Worm (Caenorhabditis elegans) whole organism, midembryonic: ENCODE data around the gene ebax-1.

Experiments used
- T22C8.4 ChIP-seq: fragments of 200-800 bp; sonication (Bioruptor generic); IDR thresholded peaks from 2 replicates; pipeline ENCODE4 v1.3.6; 2022; ENCODE audit warnings: missing genetic modification characterization, missing compliant biosample characterization
- cog-1 ChIP-seq: sonication (generic microtip); optimal IDR thresholded peaks from 2 replicates; lab custom pipeline; 2016; ENCODE audit warnings: missing genetic modification characterization, missing compliant biosample characterization
- flt-1 ChIP-seq: fragments of 200-800 bp; sonication (Bioruptor generic); IDR thresholded peaks from 2 replicates; pipeline ENCODE4 v1.3.6; 2022; ENCODE audit warnings: missing genetic modification characterization, missing compliant biosample characterization
- med-1 ChIP-seq: sonication (generic microtip); optimal IDR thresholded peaks from 2 replicates; lab custom pipeline; 2017; ENCODE audit warnings: missing genetic modification characterization, mild to moderate bottlenecking, missing compliant biosample characterization, antibody characterized with exemption, missing genetic modification reagents; ENCODE audit not compliant: insufficient read depth
- ref-1 ChIP-seq: fragments of 200-800 bp; sonication (Bioruptor generic); conservative IDR thresholded peaks from 2 replicates; pipeline ENCODE4 v1.3.6; 2022; ENCODE audit warnings: missing genetic modification reagents, missing genetic modification characterization, missing compliant biosample characterization
- tab-1 ChIP-seq: fragments of 200-800 bp; sonication (Bioruptor generic); IDR thresholded peaks from 2 replicates; pipeline ENCODE4 v1.3.6; 2022; ENCODE audit warnings: missing genetic modification characterization, missing compliant biosample characterization

DNA sequence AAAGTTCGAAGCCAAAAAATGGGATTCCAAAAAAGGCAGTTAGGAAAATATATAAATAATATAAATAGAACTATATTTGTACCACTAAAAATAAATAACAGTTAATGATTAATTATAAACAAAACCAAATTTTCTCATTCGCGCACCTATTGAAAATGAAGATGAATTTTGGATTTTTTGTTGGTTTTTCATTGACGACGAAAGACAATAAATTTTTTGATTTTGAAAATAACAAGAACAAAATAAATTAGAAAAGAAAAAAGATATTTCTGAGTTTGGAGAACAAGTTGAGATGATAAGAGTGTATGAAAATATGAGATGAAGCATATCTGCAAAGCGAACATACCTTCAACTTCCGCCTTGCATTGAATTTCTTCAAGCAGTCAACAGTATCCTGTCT lies 50.5 kb downstream of the ebax-1 start:
- TF ChIP-seq med-1 (GFP tag; lab: Kevin White, UChicago) (no peak), tab-1 (GFP tag; lab: Robert Waterston, UW) (no peak), flt-1 (GFP tag; lab: Robert Waterston, UW) (no peak), ref-1 (GFP tag; lab: Robert Waterston, UW) (no peak), T22C8.4 (GFP tag; lab: Robert Waterston, UW) (no peak), cog-1 (tag; lab: Kevin White, UChicago) (no peak)
